Fruit fly (Drosophila melanogaster) whole organism, embryonic: ENCODE results near the gene CG16736.
A peak's percentile ranks its signal among the peaks of the same experiment; 100 is the strongest.

Source experiments
- Aef1 ChIP-seq: fragments of 200-800 bp; sonication (Bioruptor generic); IDR thresholded peaks from 3 replicates; pipeline ENCODE4 v1.3.6; 2022; ENCODE audit warnings: missing biosample characterization, missing genetic modification characterization
- Atf6 ChIP-seq: fragments of 200-800 bp; sonication (Bioruptor generic); IDR thresholded peaks from 2 replicates; pipeline ENCODE4 v1.3.6; 2022; ENCODE audit warnings: missing biosample characterization, missing genetic modification characterization
- Blimp-1 ChIP-seq: fragments of 200-800 bp; sonication (Bioruptor generic); optimal IDR thresholded peaks from 3 replicates; lab custom pipeline; 2018; ENCODE audit warnings: missing biosample characterization, missing genetic modification characterization, mild to moderate bottlenecking, moderate library complexity, missing genetic modification reagents
- CG10147 ChIP-seq: fragments of 200-800 bp; sonication (Bioruptor generic); optimal IDR thresholded peaks from 2 replicates; lab custom pipeline; 2019; ENCODE audit warnings: missing biosample characterization, mild to moderate bottlenecking, missing genetic modification characterization, moderate library complexity
- CG10274 ChIP-seq: fragments of 200-800 bp; sonication (Bioruptor generic); optimal IDR thresholded peaks from 3 replicates; lab custom pipeline; 2017; ENCODE audit warnings: missing biosample characterization, mild to moderate bottlenecking, missing genetic modification characterization
- CG10321 ChIP-seq: fragments of 200-800 bp; sonication (Bioruptor generic); IDR thresholded peaks from 2 replicates; pipeline ENCODE4 v1.3.6; 2022; ENCODE audit warnings: missing biosample characterization, missing genetic modification characterization
- CG10565 ChIP-seq: fragments of 200-800 bp; sonication (Bioruptor generic); optimal IDR thresholded peaks from 3 replicates; lab custom pipeline; 2016; ENCODE audit warnings: missing biosample characterization, mild to moderate bottlenecking, missing genetic modification characterization
- CG12942 ChIP-seq: fragments of 200-800 bp; sonication (Bioruptor generic); optimal IDR thresholded peaks from 3 replicates; lab custom pipeline; 2016; ENCODE audit warnings: missing biosample characterization, missing genetic modification characterization
- CG13894 ChIP-seq: fragments of 200-800 bp; sonication (Bioruptor generic); optimal IDR thresholded peaks from 3 replicates; lab custom pipeline; 2018; ENCODE audit warnings: missing biosample characterization, mild to moderate bottlenecking, missing genetic modification characterization, moderate library complexity
- CG14710 ChIP-seq: fragments of 200-800 bp; sonication (Bioruptor generic); optimal IDR thresholded peaks from 3 replicates; lab custom pipeline; 2019; ENCODE audit warnings: missing biosample characterization, mild to moderate bottlenecking, missing genetic modification characterization, moderate library complexity
- CG14860 ChIP-seq: fragments of 200-800 bp; sonication (Bioruptor generic); IDR thresholded peaks from 3 replicates; pipeline ENCODE4 v1.3.6; 2022; ENCODE audit warnings: missing biosample characterization, missing genetic modification characterization; ENCODE audit not compliant: partially characterized antibody
- CG32767 ChIP-seq: fragments of 200-800 bp; sonication (Bioruptor generic); IDR thresholded peaks from 2 replicates; pipeline ENCODE4 v1.3.6; 2022; ENCODE audit warnings: missing biosample characterization, missing genetic modification characterization
- CG33213 ChIP-seq: fragments of 200-800 bp; sonication (Bioruptor generic); optimal IDR thresholded peaks from 3 replicates; lab custom pipeline; 2016; ENCODE audit warnings: missing biosample characterization, missing genetic modification characterization
- CG34376 ChIP-seq: fragments of 200-800 bp; sonication (Bioruptor generic); optimal IDR thresholded peaks from 2 replicates; lab custom pipeline; 2018; ENCODE audit warnings: missing biosample characterization, mild to moderate bottlenecking, missing genetic modification characterization
- CG3847 ChIP-seq: fragments of 200-800 bp; sonication (Bioruptor generic); IDR thresholded peaks from 2 replicates; pipeline ENCODE4 v1.3.6; 2022; ENCODE audit warnings: missing biosample characterization, missing genetic modification characterization
- CG4707 ChIP-seq: fragments of 200-800 bp; sonication (Bioruptor generic); optimal IDR thresholded peaks from 2 replicates; lab custom pipeline; 2018; ENCODE audit warnings: missing biosample characterization, mild to moderate bottlenecking, missing genetic modification characterization, moderate library complexity
- CG7928 ChIP-seq: fragments of 200-800 bp; sonication (Bioruptor generic); optimal IDR thresholded peaks from 2 replicates; lab custom pipeline; 2017; ENCODE audit warnings: missing biosample characterization, mild to moderate bottlenecking, missing genetic modification characterization
- CG8281 ChIP-seq: fragments of 200-800 bp; sonication (Bioruptor generic); optimal IDR thresholded peaks from 2 replicates; lab custom pipeline; 2018; ENCODE audit warnings: missing biosample characterization, mild to moderate bottlenecking, missing genetic modification characterization, moderate library complexity
- CG8290 ChIP-seq, 3 experiments: fragments of 200-800 bp; sonication (Bioruptor generic); optimal IDR thresholded peaks; 2 replicates each; lab custom pipeline; 2016 to 2019; ENCODE audit warnings: missing biosample characterization in 3 of 3, missing genetic modification characterization in 3 of 3, mild to moderate bottlenecking in 2 of 3, moderate library complexity in 1 of 3
- Doc2 ChIP-seq: fragments of 200-800 bp; sonication (Bioruptor generic); IDR thresholded peaks from 2 replicates; pipeline ENCODE4 v1.3.6; 2022; ENCODE audit warnings: missing biosample characterization, missing genetic modification characterization
- Hand ChIP-seq: fragments of 200-800 bp; sonication (Bioruptor generic); optimal IDR thresholded peaks from 2 replicates; lab custom pipeline; 2017; ENCODE audit warnings: mild to moderate bottlenecking, missing biosample characterization, missing genetic modification reagents, missing genetic modification characterization
- Hr51 ChIP-seq, 2 experiments: fragments of 200-800 bp; sonication (Bioruptor generic); optimal IDR thresholded peaks; 2 replicates in 1 of 2; 3 replicates in 1 of 2; lab custom pipeline; 2016 to 2018; ENCODE audit warnings: missing biosample characterization in 2 of 2, missing genetic modification characterization in 2 of 2, mild to moderate bottlenecking in 1 of 2, moderate library complexity in 1 of 2
- Hr78 ChIP-seq, 2 experiments: fragments of 200-800 bp in 1 of 2; fragments of >200 bp in 1 of 2; sonication (Bioruptor generic) in 1 of 2; optimal IDR thresholded peaks; 2 replicates each; lab custom pipeline; 2017 to 2019; ENCODE audit warnings: missing biosample characterization in 2 of 2, missing genetic modification characterization in 2 of 2, mild to moderate bottlenecking in 1 of 2, moderate library complexity in 1 of 2
- Mad ChIP-seq: fragments of 200-800 bp; sonication (Bioruptor generic); optimal IDR thresholded peaks from 2 replicates; lab custom pipeline; 2016; ENCODE audit warnings: missing biosample characterization, missing genetic modification characterization
- Max ChIP-seq: fragments of 200-800 bp; sonication (Bioruptor generic); optimal IDR thresholded peaks from 2 replicates; lab custom pipeline; 2016; ENCODE audit warnings: missing biosample characterization, mild to moderate bottlenecking, missing genetic modification characterization
- NC2α ChIP-seq: fragments of 200-800 bp; sonication (Bioruptor generic); optimal IDR thresholded peaks from 2 replicates; lab custom pipeline; 2016; ENCODE audit warnings: missing biosample characterization, missing genetic modification characterization
- Opbp ChIP-seq: fragments of 200-800 bp; sonication (Bioruptor generic); IDR thresholded peaks from 3 replicates; pipeline ENCODE4 v1.3.6; 2022; ENCODE audit warnings: missing biosample characterization, missing genetic modification characterization; ENCODE audit not compliant: partially characterized antibody
- Sry-δ ChIP-seq: fragments of 200-800 bp; sonication (Bioruptor generic); optimal IDR thresholded peaks from 2 replicates; lab custom pipeline; 2016; ENCODE audit warnings: missing biosample characterization, missing genetic modification characterization
- Tbp ChIP-seq: fragments of >200 bp; optimal IDR thresholded peaks from 2 replicates; lab custom pipeline; 2018; ENCODE audit warnings: missing biosample characterization, missing genetic modification characterization
- Trl ChIP-seq, 3 experiments: fragments of >200 bp in 2 of 3; fragments of 200-800 bp in 1 of 3; sonication (Bioruptor generic) in 1 of 3; optimal IDR thresholded peaks; 2 replicates in 1 of 3; 3 replicates in 2 of 3; lab custom pipeline; 2016 to 2017; ENCODE audit warnings: missing biosample characterization in 1 of 3, missing genetic modification characterization in 1 of 3
- Usf ChIP-seq: fragments of 200-800 bp; sonication (Bioruptor generic); optimal IDR thresholded peaks from 2 replicates; lab custom pipeline; 2017; ENCODE audit warnings: missing genotype, missing biosample characterization, missing genetic modification characterization
- ac ChIP-seq: fragments of 200-800 bp; sonication (Bioruptor generic); optimal IDR thresholded peaks from 3 replicates; lab custom pipeline; 2017; ENCODE audit warnings: missing biosample characterization, mild to moderate bottlenecking, missing genetic modification characterization
- ato ChIP-seq: fragments of 200-800 bp; sonication (Bioruptor generic); IDR thresholded peaks from 2 replicates; pipeline ENCODE4 v1.3.6; 2022; ENCODE audit warnings: missing biosample characterization, missing genetic modification characterization; ENCODE audit not compliant: partially characterized antibody
- bbx ChIP-seq: fragments of 200-800 bp; sonication (Bioruptor generic); IDR thresholded peaks from 2 replicates; pipeline ENCODE4 v1.3.6; 2022; ENCODE audit warnings: missing biosample characterization, missing genetic modification characterization; ENCODE audit not compliant: partially characterized antibody
- br ChIP-seq: fragments of >200 bp; optimal IDR thresholded peaks from 2 replicates; lab custom pipeline; 2017
- bsh ChIP-seq, 2 experiments: fragments of 200-800 bp; sonication (Bioruptor generic); optimal IDR thresholded peaks; 2 replicates each; lab custom pipeline; 2017 to 2018; ENCODE audit warnings: mild to moderate bottlenecking in 2 of 2, missing biosample characterization in 2 of 2, missing genetic modification characterization in 2 of 2, moderate library complexity in 1 of 2
- chn ChIP-seq: fragments of 200-800 bp; sonication (Bioruptor generic); optimal IDR thresholded peaks from 2 replicates; lab custom pipeline; 2016; ENCODE audit warnings: missing biosample characterization, missing genetic modification characterization
- da ChIP-seq: fragments of 200-800 bp; sonication (Bioruptor generic); optimal IDR thresholded peaks from 2 replicates; lab custom pipeline; 2016; ENCODE audit warnings: missing biosample characterization, missing genetic modification characterization
- dmrt11E ChIP-seq: fragments of 200-800 bp; sonication (Bioruptor generic); optimal IDR thresholded peaks from 3 replicates; lab custom pipeline; 2018; ENCODE audit warnings: missing biosample characterization, mild to moderate bottlenecking, missing genetic modification characterization, moderate library complexity
- fd102C ChIP-seq: fragments of 200-800 bp; sonication (Bioruptor generic); optimal IDR thresholded peaks from 2 replicates; lab custom pipeline; 2018; ENCODE audit warnings: missing biosample characterization, mild to moderate bottlenecking, missing genetic modification characterization, moderate library complexity
- fd64A ChIP-seq: fragments of 200-800 bp; sonication (Bioruptor generic); optimal IDR thresholded peaks from 3 replicates; lab custom pipeline; 2018; ENCODE audit warnings: missing biosample characterization, mild to moderate bottlenecking, missing genetic modification characterization
- gt ChIP-seq: fragments of 200-800 bp; sonication (Bioruptor generic); IDR thresholded peaks from 2 replicates; pipeline ENCODE4 v1.3.6; 2022; ENCODE audit warnings: missing biosample characterization, missing genetic modification characterization
- lmd ChIP-seq: fragments of 200-800 bp; sonication (Bioruptor generic); IDR thresholded peaks from 2 replicates; pipeline ENCODE4 v1.3.6; 2022; ENCODE audit warnings: missing biosample characterization, missing genetic modification characterization
- nom ChIP-seq: fragments of 200-800 bp; sonication (Bioruptor generic); optimal IDR thresholded peaks from 2 replicates; lab custom pipeline; 2017; ENCODE audit warnings: missing biosample characterization, missing genetic modification characterization, mild to moderate bottlenecking, moderate library complexity, missing genetic modification reagents
- onecut ChIP-seq: fragments of 200-800 bp; sonication (Bioruptor generic); IDR thresholded peaks from 2 replicates; pipeline ENCODE4 v1.3.6; 2022; ENCODE audit warnings: missing biosample characterization, missing genetic modification characterization
- otp ChIP-seq: fragments of 200-800 bp; sonication (Bioruptor generic); IDR thresholded peaks from 3 replicates; pipeline ENCODE4, ENCODE4 v1.3.6; 2022; ENCODE audit warnings: missing biosample characterization, missing genetic modification characterization
- pros ChIP-seq: fragments of 200-800 bp; sonication (Bioruptor generic); optimal IDR thresholded peaks from 3 replicates; lab custom pipeline; 2019; ENCODE audit warnings: missing biosample characterization, mild to moderate bottlenecking, missing genetic modification characterization, moderate library complexity
- run ChIP-seq: fragments of 200-800 bp; sonication (Bioruptor generic); optimal IDR thresholded peaks from 3 replicates; lab custom pipeline; 2018; ENCODE audit warnings: missing biosample characterization, mild to moderate bottlenecking, missing genetic modification characterization
- trem ChIP-seq: fragments of 200-800 bp; optimal IDR thresholded peaks from 3 replicates; lab custom pipeline; 2019; ENCODE audit warnings: missing biosample characterization, mild to moderate bottlenecking, missing genetic modification characterization, moderate library complexity
- yki ChIP-seq: fragments of >200 bp; optimal IDR thresholded peaks from 3 replicates; lab custom pipeline; 2018
- zen ChIP-seq: fragments of 200-800 bp; sonication (Bioruptor generic); optimal IDR thresholded peaks from 3 replicates; lab custom pipeline; 2018; ENCODE audit warnings: missing biosample characterization, mild to moderate bottlenecking, missing genetic modification characterization, moderate library complexity

The CG16736 gene

DNA sequence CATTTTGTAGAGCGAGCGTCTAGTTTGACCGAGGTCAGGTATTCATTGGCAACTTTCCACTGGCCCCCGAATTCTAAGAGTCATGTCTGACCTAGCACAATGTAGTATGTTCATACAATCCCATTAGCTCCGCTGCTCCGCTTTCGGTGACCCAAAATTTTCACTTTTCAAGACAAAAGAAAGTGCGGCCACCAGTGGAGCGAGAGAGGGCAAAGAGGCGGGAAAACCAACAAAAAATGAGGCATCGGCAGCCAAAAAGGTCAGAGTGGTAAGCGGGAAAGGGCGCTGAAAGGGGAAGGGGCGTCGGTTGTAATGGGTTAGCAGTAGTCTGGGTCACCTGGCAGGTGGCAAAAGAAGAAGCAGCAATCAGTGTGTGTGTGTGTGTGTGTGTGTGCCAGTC lies 42.0 kb downstream of the CG16736 start (continued):
- TF ChIP-seq run (tag; lab: Kevin White, UChicago) = no peak
- no peak for TF ChIP-seq CG8290 (GFP tag; optimal IDR thresholded peaks at IDR 0.05; lab: Kevin White, UChicago)
- no peak for TF ChIP-seq CG8290 (tag; optimal IDR thresholded peaks at IDR 0.05; lab: Kevin White, UChicago)
- no peak for TF ChIP-seq Trl (optimal IDR thresholded peaks at IDR 0.05; lab: Kevin White, UChicago)
- no peak for TF ChIP-seq Trl (GFP tag; optimal IDR thresholded peaks at IDR 0.05; lab: Kevin White, UChicago)
- TF ChIP-seq CG4707 = peak; percentile 18
- peak in 1 of 2 experiments; percentile 89 for TF ChIP-seq Hr78 (GFP tag; optimal IDR thresholded peaks at IDR 0.05; lab: Kevin White, UChicago)
- no peak for TF ChIP-seq CG10321
- no peak for TF ChIP-seq otp (GFP tag; lab: Robert Waterston, UW)
- no peak for TF ChIP-seq CG7928 (GFP tag; lab: Kevin White, UChicago)
- no peak for TF ChIP-seq Usf (GFP tag; lab: Kevin White, UChicago)
- TF ChIP-seq bsh (GFP tag; optimal IDR thresholded peaks at IDR 0.05; lab: Kevin White, UChicago) = peak in 1 of 2 experiments; percentile 52
- TF ChIP-seq Atf6 (GFP tag; lab: Robert Waterston, UW) = no peak
- TF ChIP-seq yki (lab: Kevin White, UChicago) = no peak
- TF ChIP-seq CG12942 (GFP tag; lab: Kevin White, UChicago) = no peak
- no peak for TF ChIP-seq pros (GFP tag; lab: Kevin White, UChicago)
- TF ChIP-seq CG14860 (GFP tag; lab: Robert Waterston, UW) = no peak
- no peak for TF ChIP-seq NC2α
- peak; percentile 33 for TF ChIP-seq fd64A (GFP tag; lab: Kevin White, UChicago)
- no peak for TF ChIP-seq da (GFP tag; lab: Kevin White, UChicago)
- TF ChIP-seq Opbp (GFP tag; lab: Robert Waterston, UW) = no peak
- no peak for TF ChIP-seq CG10147
- TF ChIP-seq CG10565 (GFP tag; lab: Kevin White, UChicago) = no peak
- TF ChIP-seq fd102C (GFP tag; lab: Kevin White, UChicago) = no peak
- TF ChIP-seq Mad (GFP tag; lab: Kevin White, UChicago) = no peak
- no peak for TF ChIP-seq onecut (GFP tag; lab: Robert Waterston, UW)
- TF ChIP-seq CG14710 (tag; lab: Kevin White, UChicago) = peak; percentile 35
- TF ChIP-seq dmrt11E (tag; lab: Kevin White, UChicago) = peak; percentile 32
- TF ChIP-seq trem (tag; lab: Kevin White, UChicago) = peak; percentile 25
- peak; percentile 36 for TF ChIP-seq ac (GFP tag; lab: Kevin White, UChicago)
- no peak for TF ChIP-seq Doc2 (GFP tag; lab: Robert Waterston, UW)
- TF ChIP-seq bbx (GFP tag; lab: Robert Waterston, UW) = no peak
- no peak for TF ChIP-seq Max (GFP tag; lab: Kevin White, UChicago)
- TF ChIP-seq Blimp-1 = peak; percentile 100
- TF ChIP-seq nom = no peak

DNA sequence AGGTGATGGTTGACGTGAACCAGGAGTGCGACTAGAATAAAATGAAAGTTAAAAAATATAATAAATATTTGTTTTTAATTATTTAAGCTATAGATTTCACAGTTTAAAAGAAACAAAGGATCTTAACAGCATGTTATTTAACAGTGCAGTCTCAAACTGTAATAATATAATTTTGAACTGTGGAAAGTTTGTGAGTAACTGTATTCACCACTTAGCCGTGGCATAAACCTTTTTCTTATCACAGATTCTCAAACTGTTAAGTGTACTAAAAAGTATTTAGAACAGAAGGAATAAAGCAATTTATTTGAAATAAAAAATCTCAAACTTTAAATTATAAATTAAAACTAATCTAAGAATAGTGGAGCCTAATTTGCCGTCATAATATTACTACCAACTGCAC lies 43.3 kb downstream of the CG16736 start:
- no peak for TF ChIP-seq CG32767 (GFP tag; lab: Robert Waterston, UW)
- TF ChIP-seq CG10274 (GFP tag; lab: Kevin White, UChicago) = no peak
- TF ChIP-seq Sry-δ = no peak
- peak; percentile 25 for TF ChIP-seq zen (tag; lab: Kevin White, UChicago)
- TF ChIP-seq Tbp (GFP tag; lab: Kevin White, UChicago) = peak; percentile 97
- no peak for TF ChIP-seq Hr51 (GFP tag; optimal IDR thresholded peaks at IDR 0.05; lab: Kevin White, UChicago)
- no peak for TF ChIP-seq lmd (GFP tag; lab: Robert Waterston, UW)
- no peak for TF ChIP-seq gt
- no peak for TF ChIP-seq br (lab: Kevin White, UChicago)
- no peak for TF ChIP-seq CG34376 (GFP tag; lab: Kevin White, UChicago)
- TF ChIP-seq Hand = no peak
- no peak for TF ChIP-seq CG3847 (GFP tag; lab: Robert Waterston, UW)
- no peak for TF ChIP-seq ato
- peak; percentile 16 for TF ChIP-seq CG13894 (tag; lab: Kevin White, UChicago)
- no peak for TF ChIP-seq chn (GFP tag; lab: Kevin White, UChicago)
- no peak for TF ChIP-seq CG8281
- TF ChIP-seq Aef1 (GFP tag; lab: Robert Waterston, UW) = no peak
- no peak for TF ChIP-seq CG33213
